Worm (Caenorhabditis elegans): Measurements from ENCODE around the gene moc-3.

Gene moc-3

DNA sequence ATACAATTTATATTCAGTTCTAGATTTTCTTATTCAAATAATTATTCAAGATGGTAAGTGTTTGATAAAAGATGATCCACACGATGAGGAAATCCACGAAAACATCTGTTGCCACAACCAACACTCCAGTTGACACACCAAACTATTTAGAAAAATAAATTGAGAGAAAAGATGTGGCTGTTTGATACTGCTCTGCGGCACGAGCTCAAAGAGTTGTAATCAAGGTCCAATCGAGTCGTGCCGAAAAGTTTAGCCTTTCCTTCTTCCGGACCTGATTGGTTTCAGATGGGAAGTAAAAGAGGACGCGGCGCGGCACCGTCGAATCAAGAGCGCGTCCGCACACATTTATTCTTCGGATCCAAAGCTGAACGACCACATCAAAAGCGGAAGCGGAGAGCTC is 6.2 kb downstream of the moc-3 start:
- TF ChIP-seq xbp-1 (tag; optimal IDR thresholded peaks at IDR 0.05) (no peak), pag-3 (tag; optimal IDR thresholded peaks at IDR 0.05; ENCODE audit: borderline replicate concordance, insufficient read depth) (no peak), nhr-90 (tag; optimal IDR thresholded peaks at IDR 0.05; ENCODE audit: poor library complexity) (no peak), dsc-1 (tag; optimal IDR thresholded peaks at IDR 0.05) (peak; percentile 93), fkh-4 (tag; optimal IDR thresholded peaks at IDR 0.05; ENCODE audit: borderline replicate concordance) (peak; percentile 74), elt-3 (tag; optimal IDR thresholded peaks at IDR 0.05) (no peak)

DNA sequence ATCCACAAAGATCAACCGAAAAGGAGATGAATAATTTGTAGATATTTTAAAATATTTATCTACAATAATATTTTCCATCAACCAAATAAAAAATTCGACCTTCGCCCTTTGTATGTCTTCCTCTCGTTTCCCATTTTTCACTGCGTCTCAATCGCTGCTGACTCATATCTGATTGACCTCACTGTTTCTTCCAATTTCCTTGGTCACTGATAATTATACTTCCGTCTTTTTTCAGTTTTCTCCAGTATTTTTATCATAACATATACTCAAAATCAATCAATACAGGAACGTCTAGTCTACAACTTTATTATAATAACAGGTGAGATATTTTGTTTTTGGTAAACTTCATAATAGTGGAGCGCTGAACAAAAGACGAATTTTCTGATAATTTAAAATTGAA is 8.6 kb downstream of the moc-3 start, which contains the start of gene pmk-3:
Gene pmk-3, plus strand, starts transcription at position 236 of the 400 bp plus-strand sequence.
- peak; percentile 2 for TF ChIP-seq blmp-1 (tag; optimal IDR thresholded peaks at IDR 0.05)
- TF ChIP-seq sptf-1 (tag; optimal IDR thresholded peaks at IDR 0.05) = no peak

DNA sequence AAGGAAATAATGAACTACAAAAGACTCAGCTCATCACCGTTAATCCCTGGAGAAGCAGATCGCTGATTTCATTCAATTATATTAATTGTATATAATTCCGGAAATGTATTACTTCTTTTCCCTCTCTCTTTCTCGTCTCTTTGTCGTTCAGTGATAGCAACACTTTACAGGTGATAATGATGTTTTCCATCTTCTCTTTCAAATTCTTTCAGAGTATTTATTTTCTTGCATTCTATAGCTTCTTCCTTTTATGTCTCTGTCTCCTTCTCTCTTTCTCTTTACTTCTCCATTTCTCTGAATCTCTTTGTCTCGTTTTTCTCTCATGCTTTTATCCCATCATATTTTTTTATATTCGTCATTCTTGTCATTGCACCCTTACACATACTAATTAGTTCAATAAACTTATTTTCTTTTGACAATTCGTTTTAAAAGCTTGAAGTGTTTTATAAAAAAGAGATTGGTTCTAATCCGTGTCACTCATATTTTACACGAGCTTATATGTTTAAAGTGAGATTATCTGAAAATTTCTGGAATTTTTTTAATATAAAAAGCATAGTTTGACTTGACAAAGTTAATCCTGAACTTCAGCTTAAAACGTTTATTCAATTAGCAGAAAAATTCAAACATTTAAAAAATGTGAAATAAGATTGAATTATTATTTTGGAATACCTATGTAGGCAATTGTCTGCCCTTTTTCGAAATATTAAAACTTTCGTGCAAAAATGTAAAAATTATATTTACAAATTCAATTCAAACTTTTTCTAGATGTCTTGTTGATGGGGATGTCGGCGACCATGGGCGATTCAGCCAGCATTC is 12.6 kb downstream of the moc-3 start, which contains the start of gene pmk-2:
Gene pmk-2, plus strand, starts transcription at position 766 of the 816 bp plus-strand sequence.
- TF ChIP-seq mdl-1 (tag; optimal IDR thresholded peaks at IDR 0.05) (no peak), hlh-17 (GFP tag; optimal IDR thresholded peaks at IDR 0.05; ENCODE audit: borderline replicate concordance) (no peak), ama-1 (optimal IDR thresholded peaks at IDR 0.05) (no peak), mep-1 (tag; optimal IDR thresholded peaks at IDR 0.05) (no peak), nhr-47 (tag; optimal IDR thresholded peaks at IDR 0.05) (peak; percentile 52), nhr-28 (tag; optimal IDR thresholded peaks at IDR 0.05) (no peak), ztf-11 (tag; optimal IDR thresholded peaks at IDR 0.05) (no peak), unc-86 (tag; optimal IDR thresholded peaks at IDR 0.05) (no peak), nhr-237 (tag; optimal IDR thresholded peaks at IDR 0.05) (no peak), swsn-7 (tag; optimal IDR thresholded peaks at IDR 0.05) (no peak), skn-1 (tag; optimal IDR thresholded peaks at IDR 0.05) (no peak), tlp-1 (tag; optimal IDR thresholded peaks at IDR 0.05) (no peak), efl-1 (optimal IDR thresholded peaks at IDR 0.05) (peak; percentile 21 to 24), efl-1 (GFP tag; optimal IDR thresholded peaks at IDR 0.05 in 1 of 2) (no peak), sox-4 (tag; optimal IDR thresholded peaks at IDR 0.05) (peak; percentile 47), aha-1 (tag; optimal IDR thresholded peaks at IDR 0.05) (no peak), nhr-90 (tag; optimal IDR thresholded peaks at IDR 0.05; ENCODE audit: poor library complexity) (no peak), lin-14 (GFP tag; optimal IDR thresholded peaks at IDR 0.05) (peak; percentile 76), dpl-1 (GFP tag; optimal IDR thresholded peaks at IDR 0.05) (no peak), hlh-4 (tag; optimal IDR thresholded peaks at IDR 0.05) (peak; percentile 22), lin-15B (tag; optimal IDR thresholded peaks at IDR 0.05) (no peak), pqm-1 (tag; optimal IDR thresholded peaks at IDR 0.05) (no peak), elt-2 (tag; optimal IDR thresholded peaks at IDR 0.05) (no peak), egl-27 (tag; optimal IDR thresholded peaks at IDR 0.05) (no peak), aly-2 (tag; optimal IDR thresholded peaks at IDR 0.05) (no peak), ets-5 (GFP tag; IDR thresholded peaks at IDR 0.05) (no peak), fos-1 (tag; optimal IDR thresholded peaks at IDR 0.05) (peak; percentile 28), nhr-20 (tag; optimal IDR thresholded peaks at IDR 0.05) (peak; percentile 10), unc-30 (tag; optimal IDR thresholded peaks at IDR 0.05) (no peak), nhr-71 (tag; optimal IDR thresholded peaks at IDR 0.05) (peak; percentile 68), C16A3.4 (tag; optimal IDR thresholded peaks at IDR 0.05) (no peak), ceh-82 (tag; optimal IDR thresholded peaks at IDR 0.05) (peak in 1 of 3 experiments; percentile 5), pax-3 (tag; optimal IDR thresholded peaks at IDR 0.05) (peak; percentile 70), vab-15 (tag; optimal IDR thresholded peaks at IDR 0.05) (no peak), isw-1 (GFP tag; IDR thresholded peaks at IDR 0.05) (no peak), Y116A8C.19 (tag; optimal IDR thresholded peaks at IDR 0.05; ENCODE audit: borderline replicate concordance) (no peak), fkh-8 (tag; optimal IDR thresholded peaks at IDR 0.05) (peak; percentile 79), nhr-85 (tag) (no peak), mef-2 (tag; optimal IDR thresholded peaks at IDR 0.05) (no peak), sup-37 (GFP tag; optimal IDR thresholded peaks at IDR 0.05) (no peak), nhr-11 (tag; optimal IDR thresholded peaks at IDR 0.05) (peak; percentile 38)

Measured in whole organism, L1 larva.